Worm (Caenorhabditis elegans) whole organism, L4 larva: ENCODE data around the gene F22B5.4.

Experiments
- nhr-11 ChIP-seq: fragments of 150-350 bp; optimal IDR thresholded peaks from 2 replicates; lab custom pipeline; 2014; ENCODE audit warnings: missing biosample characterization, missing genetic modification characterization
- skn-1 ChIP-seq: fragments of 150-350 bp; optimal IDR thresholded peaks from 2 replicates; lab custom pipeline; 2014; ENCODE audit warnings: missing biosample characterization, missing genetic modification characterization

DNA sequence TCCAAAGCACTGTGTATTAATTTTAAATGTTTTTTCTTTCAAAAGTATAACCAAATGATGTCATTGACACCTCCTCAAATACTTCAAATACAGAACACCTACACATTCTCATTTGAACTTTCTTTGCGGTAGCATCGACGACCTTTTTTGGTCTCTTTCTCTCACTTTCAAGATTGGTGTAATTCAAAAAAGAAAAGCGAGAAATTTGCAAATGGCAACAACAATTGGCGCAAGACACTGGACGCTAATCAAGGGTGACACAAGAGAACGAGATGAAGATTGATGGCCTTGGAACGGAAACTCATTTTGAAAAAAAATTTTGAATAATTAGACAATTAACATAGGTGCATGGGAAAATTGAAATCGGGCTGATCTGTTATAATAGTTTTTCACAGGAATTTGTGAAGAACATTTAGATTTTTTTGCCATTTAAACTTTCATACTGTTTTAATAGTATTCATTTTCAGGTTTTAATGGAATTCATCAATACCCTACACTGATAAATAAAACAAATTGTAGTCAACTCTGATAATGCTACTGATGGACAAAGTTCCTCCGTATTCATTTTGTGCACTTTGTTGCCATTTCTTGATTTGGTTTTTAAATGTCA is 32.3 kb upstream of the F22B5.4 start, which contains the start of gene fdgt-2:
- TF ChIP-seq skn-1 (tag; lab: Kevin White, UChicago), result no peak
- no peak for TF ChIP-seq nhr-11 (tag; lab: Kevin White, UChicago)
